Fruit fly (Drosophila melanogaster) whole organism, adult: ENCODE measurements around the gene CG3987.

Experiments used
- CG11617 ChIP-seq: fragments of 200-800 bp; sonication (Bioruptor generic); optimal IDR thresholded peaks from 2 replicates; lab custom pipeline; 2017; ENCODE audit warnings: mild to moderate bottlenecking, missing biosample characterization, missing genetic modification reagents, missing genetic modification characterization
- CG12768 ChIP-seq: fragments of 200-800 bp; sonication (Bioruptor generic); optimal IDR thresholded peaks from 2 replicates; lab custom pipeline; 2017; ENCODE audit warnings: missing biosample characterization, missing genetic modification characterization, mild to moderate bottlenecking, moderate library complexity, missing genetic modification reagents
- CG14711 ChIP-seq: fragments of 200-800 bp; sonication (Bioruptor generic); optimal IDR thresholded peaks from 2 replicates; lab custom pipeline; 2018; ENCODE audit warnings: missing biosample characterization, mild to moderate bottlenecking, missing genetic modification characterization, moderate library complexity
- CG1620 ChIP-seq: fragments of 200-800 bp; sonication (Bioruptor generic); optimal IDR thresholded peaks from 2 replicates; lab custom pipeline; 2016; ENCODE audit warnings: missing biosample characterization, missing genetic modification characterization
- CG33017 ChIP-seq: fragments of 200-800 bp; sonication (Bioruptor generic); optimal IDR thresholded peaks from 2 replicates; lab custom pipeline; 2018; ENCODE audit warnings: missing biosample characterization, mild to moderate bottlenecking, missing genetic modification characterization, moderate library complexity
- CG5204 ChIP-seq: fragments of 200-800 bp; sonication (Bioruptor generic); optimal IDR thresholded peaks from 2 replicates; lab custom pipeline; 2016; ENCODE audit warnings: missing biosample characterization, missing genetic modification characterization
- CG7045 ChIP-seq: fragments of 200-800 bp; sonication (Bioruptor generic); optimal IDR thresholded peaks from 2 replicates; lab custom pipeline; 2017; ENCODE audit warnings: missing biosample characterization, mild to moderate bottlenecking, missing genetic modification characterization
- CG7101 ChIP-seq: fragments of 200-800 bp; sonication (Bioruptor generic); optimal IDR thresholded peaks from 2 replicates; lab custom pipeline; 2018; ENCODE audit warnings: missing biosample characterization, mild to moderate bottlenecking, missing genetic modification characterization, moderate library complexity
- Clk ChIP-seq: fragments of 200-800 bp; sonication (Bioruptor generic); optimal IDR thresholded peaks from 2 replicates; lab custom pipeline; 2017; ENCODE audit warnings: missing biosample characterization, missing genetic modification characterization
- Crg-1 ChIP-seq: fragments of 200-800 bp; sonication (Bioruptor generic); optimal IDR thresholded peaks from 2 replicates; lab custom pipeline; 2016; ENCODE audit warnings: missing biosample characterization, missing genetic modification characterization
- Hr96 ChIP-seq: fragments of 200-800 bp; sonication (Bioruptor generic); optimal IDR thresholded peaks from 2 replicates; lab custom pipeline; 2016; ENCODE audit warnings: missing biosample characterization, missing genetic modification characterization
- Mnt ChIP-seq: fragments of 200-800 bp; sonication (Bioruptor generic); optimal IDR thresholded peaks from 2 replicates; lab custom pipeline; 2016; ENCODE audit warnings: missing biosample characterization, mild to moderate bottlenecking, missing genetic modification characterization
- bab1 ChIP-seq: fragments of 200-800 bp; sonication (Bioruptor generic); optimal IDR thresholded peaks from 3 replicates; lab custom pipeline; 2019; ENCODE audit warnings: missing biosample characterization, mild to moderate bottlenecking, missing genetic modification characterization, moderate library complexity
- cic ChIP-seq: fragments of 200-800 bp; sonication (Bioruptor generic); optimal IDR thresholded peaks from 2 replicates; lab custom pipeline; 2017; ENCODE audit warnings: missing biosample characterization, mild to moderate bottlenecking, missing genetic modification characterization, moderate library complexity
- cnc ChIP-seq, 2 experiments: fragments of >200 bp; optimal IDR thresholded peaks; 2 replicates each; lab custom pipeline; 2017
- kay ChIP-seq: fragments of 200-800 bp; sonication (Bioruptor generic); peaks from one replicate; lab custom pipeline; 2016; ENCODE audit warnings: missing biosample characterization, missing genetic modification characterization, borderline replicate concordance
- ovo ChIP-seq: fragments of 200-800 bp; sonication (Bioruptor generic); optimal IDR thresholded peaks from 2 replicates; lab custom pipeline; 2016; ENCODE audit warnings: missing biosample characterization, missing genetic modification characterization
- pad ChIP-seq: fragments of 200-800 bp; sonication (Bioruptor generic); optimal IDR thresholded peaks from 3 replicates; lab custom pipeline; 2017; ENCODE audit warnings: missing biosample characterization, missing genetic modification characterization, mild to moderate bottlenecking, moderate library complexity, missing genetic modification reagents
- tj ChIP-seq: fragments of 200-800 bp; sonication (Bioruptor generic); optimal IDR thresholded peaks from 3 replicates; lab custom pipeline; 2017; ENCODE audit warnings: missing biosample characterization, mild to moderate bottlenecking, missing genetic modification characterization, moderate library complexity
- toe ChIP-seq: fragments of 200-800 bp; sonication (Bioruptor generic); optimal IDR thresholded peaks from 2 replicates; lab custom pipeline; 2016; ENCODE audit warnings: missing biosample characterization, missing genetic modification characterization

CG3987 gene

DNA sequence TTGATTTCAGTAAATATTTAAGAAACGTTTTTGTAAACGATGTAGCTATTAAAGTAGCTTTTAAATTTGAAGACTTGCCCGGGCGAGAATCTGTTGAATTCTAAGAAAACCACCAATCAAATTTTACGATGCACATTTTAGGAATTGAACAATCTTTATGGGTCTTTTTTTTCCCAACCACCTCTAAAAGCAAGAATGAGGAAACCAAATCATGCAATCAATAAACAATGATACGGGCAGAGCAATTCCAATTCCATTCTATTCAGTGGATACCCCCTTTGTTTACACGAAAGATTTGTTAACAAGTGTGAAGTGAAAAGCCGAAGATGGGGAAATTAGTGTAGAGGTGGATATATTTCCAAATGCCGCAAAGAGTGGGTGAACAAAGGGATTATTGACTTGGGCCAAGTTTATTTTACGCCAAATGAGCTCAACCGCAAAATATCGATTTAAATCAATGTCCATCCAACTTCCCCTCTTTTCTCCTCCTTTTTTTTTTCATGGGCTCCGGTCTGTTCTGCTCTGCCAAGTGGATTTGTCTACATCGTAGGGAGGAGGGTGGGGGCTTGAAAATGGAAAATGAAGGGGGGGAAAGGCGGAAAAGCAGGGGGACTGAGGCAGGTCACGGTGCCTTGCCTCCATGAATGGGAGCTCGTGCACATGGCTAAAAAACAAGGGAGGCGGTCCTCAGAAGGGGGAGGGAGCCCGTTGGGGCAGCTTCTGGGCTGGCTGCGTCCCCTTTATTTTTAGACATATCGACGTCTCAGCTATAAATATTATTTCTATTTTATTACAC lies 18.0 kb upstream of the CG3987 start:
- TF ChIP-seq bab1, result no peak
- TF ChIP-seq CG7045 (GFP tag; lab: Kevin White, UChicago), result no peak
- TF ChIP-seq CG11617 (GFP tag; lab: Kevin White, UChicago), result no peak
- TF ChIP-seq CG5204 (GFP tag; lab: Kevin White, UChicago), result no peak
- no peak for TF ChIP-seq CG1620 (GFP tag; lab: Kevin White, UChicago)
- no peak for TF ChIP-seq Crg-1 (GFP tag; lab: Kevin White, UChicago)
- TF ChIP-seq cic (GFP tag; lab: Kevin White, UChicago), result no peak
- no peak for TF ChIP-seq ovo (GFP tag; lab: Kevin White, UChicago)
- no peak for TF ChIP-seq Clk (GFP tag; lab: Kevin White, UChicago)
- TF ChIP-seq kay (GFP tag; lab: Kevin White, UChicago), result no peak
- TF ChIP-seq toe (GFP tag; lab: Kevin White, UChicago), result no peak
- no peak for TF ChIP-seq CG12768 (GFP tag; lab: Kevin White, UChicago)
- TF ChIP-seq CG7101 (tag; lab: Kevin White, UChicago), result no peak

DNA sequence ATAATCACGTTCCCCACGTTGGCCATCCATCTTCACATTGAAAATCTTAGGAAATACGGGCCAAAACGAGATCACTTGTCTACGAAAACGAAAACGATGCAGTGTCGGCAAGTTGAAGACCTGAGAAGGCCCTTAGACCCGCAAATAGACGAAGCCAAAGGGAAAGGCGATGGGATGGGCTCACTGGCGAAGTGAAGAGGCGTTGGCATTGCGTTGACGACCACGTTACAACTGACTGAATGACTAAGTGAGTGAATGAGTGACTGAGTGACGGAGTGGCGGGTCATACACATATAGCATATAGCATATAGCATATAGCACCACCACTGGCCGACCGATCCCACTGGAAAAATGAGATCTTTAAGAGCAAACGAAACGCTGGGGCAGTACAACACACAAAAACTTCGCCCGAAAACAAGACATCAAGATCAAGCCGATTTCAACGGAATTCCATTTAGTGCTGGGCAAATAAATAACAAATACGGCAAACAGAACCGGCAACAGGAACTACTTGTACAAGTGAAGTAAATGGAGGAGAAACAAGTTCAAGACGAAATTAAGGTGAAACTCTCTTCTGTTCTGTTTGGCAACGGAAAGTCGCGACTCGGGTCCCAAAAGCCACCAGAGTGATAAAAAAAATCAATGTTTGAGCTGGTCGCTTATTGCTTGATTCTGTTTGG lies 16.6 kb upstream of the CG3987 start:
- TF ChIP-seq ovo (GFP tag; lab: Kevin White, UChicago) (no peak), Mnt (no peak), CG7101 (tag; lab: Kevin White, UChicago) (no peak), Crg-1 (GFP tag; lab: Kevin White, UChicago) (no peak), toe (GFP tag; lab: Kevin White, UChicago) (no peak), pad (GFP tag; lab: Kevin White, UChicago) (no peak), CG5204 (GFP tag; lab: Kevin White, UChicago) (no peak), Clk (GFP tag; lab: Kevin White, UChicago) (no peak), cic (GFP tag; lab: Kevin White, UChicago) (no peak), CG12768 (GFP tag; lab: Kevin White, UChicago) (no peak), CG33017 (no peak), kay (GFP tag; lab: Kevin White, UChicago) (no peak), cnc (optimal IDR thresholded peaks at IDR 0.05; lab: Kevin White, UChicago) (no peak), CG1620 (GFP tag; lab: Kevin White, UChicago) (no peak), CG7045 (GFP tag; lab: Kevin White, UChicago) (no peak), CG14711 (no peak), CG11617 (GFP tag; lab: Kevin White, UChicago) (no peak), Hr96 (GFP tag; lab: Kevin White, UChicago) (no peak), bab1 (no peak)

DNA sequence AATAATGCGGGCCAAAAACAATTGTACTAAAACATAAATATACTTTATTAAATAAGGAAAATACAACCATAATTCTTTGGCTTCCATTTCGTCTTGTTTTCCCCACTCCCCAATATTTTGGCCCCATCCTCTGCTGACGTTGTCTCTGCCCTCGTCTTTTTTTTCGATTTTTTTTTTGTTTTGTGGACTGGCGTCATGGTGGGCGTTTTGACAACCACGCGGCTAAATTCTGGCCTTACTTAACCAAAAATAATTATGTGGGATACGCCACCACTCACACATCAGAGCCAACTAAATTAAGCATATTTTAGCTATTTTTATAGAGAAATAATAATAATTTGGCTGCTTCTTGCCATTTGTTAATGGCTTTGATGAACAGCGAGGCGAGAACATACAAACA lies 15.2 kb upstream of the CG3987 start:
- TF ChIP-seq toe (GFP tag; lab: Kevin White, UChicago) (no peak), bab1 (no peak), Hr96 (GFP tag; lab: Kevin White, UChicago) (no peak), Crg-1 (GFP tag; lab: Kevin White, UChicago) (no peak), CG7101 (tag; lab: Kevin White, UChicago) (no peak), CG5204 (GFP tag; lab: Kevin White, UChicago) (no peak), CG33017 (no peak), CG12768 (GFP tag; lab: Kevin White, UChicago) (no peak), CG1620 (GFP tag; lab: Kevin White, UChicago) (no peak), CG11617 (GFP tag; lab: Kevin White, UChicago) (no peak), ovo (GFP tag; lab: Kevin White, UChicago) (no peak), Mnt (no peak), pad (GFP tag; lab: Kevin White, UChicago) (no peak), Clk (GFP tag; lab: Kevin White, UChicago) (no peak), tj (GFP tag; lab: Kevin White, UChicago) (no peak), cnc (optimal IDR thresholded peaks at IDR 0.05; lab: Kevin White, UChicago) (no peak), kay (GFP tag; lab: Kevin White, UChicago) (no peak), CG14711 (no peak), cic (GFP tag; lab: Kevin White, UChicago) (no peak)

DNA sequence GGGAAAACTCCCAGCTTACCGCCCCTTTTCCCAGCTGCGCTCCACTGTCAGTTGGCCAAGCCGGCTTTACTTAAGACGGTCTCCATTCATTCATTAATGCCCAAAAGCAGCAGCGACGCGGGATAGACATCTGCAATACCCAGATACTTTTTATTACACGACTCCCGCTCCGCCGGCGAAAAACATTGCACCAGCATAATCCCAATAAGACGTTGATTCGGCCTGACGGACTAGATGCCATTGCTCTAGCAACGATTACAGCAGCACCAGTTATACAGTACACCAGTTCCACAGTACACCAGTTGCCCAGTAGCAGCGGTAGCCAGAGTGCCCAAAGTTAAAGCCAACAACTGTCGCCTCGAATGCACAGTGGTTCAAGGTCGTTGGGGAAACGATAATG lies 14.0 kb upstream of the CG3987 start:
- no peak for TF ChIP-seq CG12768 (GFP tag; lab: Kevin White, UChicago)
- TF ChIP-seq CG7045 (GFP tag; lab: Kevin White, UChicago), result no peak
- no peak for TF ChIP-seq Clk (GFP tag; lab: Kevin White, UChicago)
- TF ChIP-seq Hr96 (GFP tag; lab: Kevin White, UChicago), result no peak
- no peak for TF ChIP-seq kay (GFP tag; lab: Kevin White, UChicago)
- TF ChIP-seq CG5204 (GFP tag; lab: Kevin White, UChicago), result no peak
- no peak for TF ChIP-seq Crg-1 (GFP tag; lab: Kevin White, UChicago)
- TF ChIP-seq tj (GFP tag; lab: Kevin White, UChicago), result no peak
- no peak for TF ChIP-seq CG1620 (GFP tag; lab: Kevin White, UChicago)
- no peak for TF ChIP-seq CG7101 (tag; lab: Kevin White, UChicago)
- TF ChIP-seq cnc (optimal IDR thresholded peaks at IDR 0.05; lab: Kevin White, UChicago), result no peak
- TF ChIP-seq pad (GFP tag; lab: Kevin White, UChicago), result no peak
- TF ChIP-seq bab1, result no peak
- no peak for TF ChIP-seq cic (GFP tag; lab: Kevin White, UChicago)
- no peak for TF ChIP-seq toe (GFP tag; lab: Kevin White, UChicago)
- TF ChIP-seq CG33017, result no peak
- no peak for TF ChIP-seq ovo (GFP tag; lab: Kevin White, UChicago)
- no peak for TF ChIP-seq Mnt
- no peak for TF ChIP-seq CG14711
- no peak for TF ChIP-seq CG11617 (GFP tag; lab: Kevin White, UChicago)
